Fruit fly (Drosophila melanogaster) whole organism, wandering third instar larva: Measurements from ENCODE around the gene BuGZ.
A peak's percentile ranks its signal among the peaks of the same experiment; 100 is the strongest.

Experiments used
- Abd-B ChIP-seq: fragments of >200 bp; optimal IDR thresholded peaks from 2 replicates; lab custom pipeline; 2017; ENCODE audit warnings: missing biosample characterization, missing genetic modification characterization
- CG32264 ChIP-seq: fragments of 200-800 bp; sonication (Bioruptor generic); optimal IDR thresholded peaks from 2 replicates; lab custom pipeline; 2016; ENCODE audit warnings: missing biosample characterization, missing genetic modification characterization
- CG9705 ChIP-seq: fragments of 200-800 bp; sonication (Bioruptor generic); optimal IDR thresholded peaks from 2 replicates; lab custom pipeline; 2018; ENCODE audit warnings: missing biosample characterization, mild to moderate bottlenecking, missing genetic modification characterization
- CrebA ChIP-seq: fragments of 200-800 bp; sonication (Bioruptor generic); optimal IDR thresholded peaks from 2 replicates; lab custom pipeline; 2016; ENCODE audit warnings: missing biosample characterization, mild to moderate bottlenecking, missing genetic modification characterization, borderline replicate concordance
- Dif ChIP-seq: fragments of 200-275, 200-300 bp; sonication (Bioruptor generic); optimal IDR thresholded peaks from 2 replicates; lab custom pipeline; 2018; ENCODE audit warnings: missing biosample characterization, missing genetic modification characterization; ENCODE audit not compliant: partially characterized antibody
- Hnf4 ChIP-seq: fragments of 200-800 bp; sonication (Bioruptor generic); optimal IDR thresholded peaks from 2 replicates; lab custom pipeline; 2016; ENCODE audit warnings: missing biosample characterization, mild to moderate bottlenecking, missing genetic modification characterization
- Hr83 ChIP-seq: fragments of 200-300 bp; sonication (Bioruptor generic); optimal IDR thresholded peaks from 2 replicates; lab custom pipeline; 2016; ENCODE audit warnings: missing biosample characterization, mild to moderate bottlenecking, missing genetic modification characterization, moderate library complexity; ENCODE audit not compliant: poor library complexity, severe bottlenecking
- Mio ChIP-seq: sonication (Bioruptor generic); optimal IDR thresholded peaks from 2 replicates; lab custom pipeline; 2016; ENCODE audit warnings: missing biosample characterization, missing genetic modification characterization
- Myc ChIP-seq: fragments of >200 bp; optimal IDR thresholded peaks from 2 replicates; lab custom pipeline; 2017
- OdsH ChIP-seq: fragments of 200-800 bp; sonication (Bioruptor generic); optimal IDR thresholded peaks from 2 replicates; lab custom pipeline; 2016; ENCODE audit warnings: missing biosample characterization, mild to moderate bottlenecking, missing genetic modification characterization
- Rel ChIP-seq, 2 experiments: fragments of 200-800 bp; sonication (Bioruptor generic) in 1 of 2; optimal IDR thresholded peaks; 2 replicates in 1 of 2; 3 replicates in 1 of 2; lab custom pipeline; 2016 to 2019; ENCODE audit warnings: mild to moderate bottlenecking in 2 of 2, missing biosample characterization in 2 of 2, missing genetic modification characterization in 2 of 2, moderate library complexity in 1 of 2
- Sp1 ChIP-seq: fragments of 200-800 bp; sonication (Bioruptor generic); optimal IDR thresholded peaks from 3 replicates; lab custom pipeline; 2019; ENCODE audit warnings: missing biosample characterization, mild to moderate bottlenecking, missing genetic modification characterization, moderate library complexity
- Vsx2 ChIP-seq: fragments of 200-300, 225-300 bp; sonication (Bioruptor generic); optimal IDR thresholded peaks from 2 replicates; lab custom pipeline; 2018; ENCODE audit warnings: missing biosample characterization, missing genetic modification characterization; ENCODE audit not compliant: partially characterized antibody
- br ChIP-seq: fragments of 200-800 bp; sonication (Bioruptor generic); optimal IDR thresholded peaks from 2 replicates; lab custom pipeline; 2016; ENCODE audit warnings: missing biosample characterization, missing genetic modification characterization
- brk ChIP-seq: fragments of 200-800 bp; sonication (Bioruptor generic); optimal IDR thresholded peaks from 2 replicates; lab custom pipeline; 2016; ENCODE audit warnings: missing biosample characterization, mild to moderate bottlenecking, missing genetic modification characterization
- dl ChIP-seq, 2 experiments: fragments of 175-275, 200-275 bp in 1 of 2; fragments of 200-275 bp in 1 of 2; sonication (Bioruptor generic); optimal IDR thresholded peaks; lab custom pipeline; 2018; ENCODE audit warnings: mild to moderate bottlenecking in 2 of 2, missing biosample characterization in 2 of 2, missing genetic modification characterization in 2 of 2, moderate library complexity in 2 of 2; ENCODE audit not compliant: partially characterized antibody in 2 of 2, insufficient read depth in 1 of 2
- dsf ChIP-seq: sonication (Bioruptor generic); optimal IDR thresholded peaks from 2 replicates; lab custom pipeline; 2016; ENCODE audit warnings: missing biosample characterization, missing genetic modification characterization, borderline replicate concordance
- foxo ChIP-seq, 2 experiments: fragments of 200-800 bp; sonication (Bioruptor generic); optimal IDR thresholded peaks; 2 replicates in 1 of 2; 3 replicates in 1 of 2; lab custom pipeline; 2016 to 2017; ENCODE audit warnings: missing biosample characterization in 2 of 2, missing genetic modification characterization in 2 of 2
- fru ChIP-seq: fragments of 200-800 bp; sonication (Bioruptor generic); optimal IDR thresholded peaks from 3 replicates; lab custom pipeline; 2016; ENCODE audit warnings: missing biosample characterization, mild to moderate bottlenecking, missing genetic modification characterization
- h ChIP-seq: fragments of 200-800 bp; sonication (Bioruptor generic); optimal IDR thresholded peaks from 3 replicates; lab custom pipeline; 2016; ENCODE audit warnings: missing biosample characterization, mild to moderate bottlenecking, missing genetic modification characterization
- jim ChIP-seq: fragments of 175-275, 200-325 bp; sonication (Bioruptor generic); optimal IDR thresholded peaks from 2 replicates; lab custom pipeline; 2016; ENCODE audit warnings: missing biosample characterization, mild to moderate bottlenecking, missing genetic modification characterization
- lola ChIP-seq: fragments of >200 bp; optimal IDR thresholded peaks from 2 replicates; lab custom pipeline; 2017; ENCODE audit warnings: missing biosample characterization, missing genetic modification characterization
- pan ChIP-seq: fragments of >200 bp; optimal IDR thresholded peaks from 2 replicates; lab custom pipeline; 2017
- psq ChIP-seq: fragments of 200-800 bp; sonication (Bioruptor generic); optimal IDR thresholded peaks from 3 replicates; lab custom pipeline; 2017; ENCODE audit warnings: missing biosample characterization, mild to moderate bottlenecking, missing genetic modification characterization, moderate library complexity
- rgr ChIP-seq: fragments of 200-800 bp; sonication (Bioruptor generic); optimal IDR thresholded peaks from 3 replicates; lab custom pipeline; 2016; ENCODE audit warnings: missing biosample characterization, mild to moderate bottlenecking, missing genetic modification characterization
- sage ChIP-seq: fragments of 200-800 bp; sonication (Bioruptor generic); optimal IDR thresholded peaks from 2 replicates; lab custom pipeline; 2016; ENCODE audit warnings: missing biosample characterization, mild to moderate bottlenecking, missing genetic modification characterization
- sv ChIP-seq: fragments of 200-800 bp; sonication (Bioruptor generic); optimal IDR thresholded peaks from 3 replicates; lab custom pipeline; 2016; ENCODE audit warnings: missing biosample characterization, missing genetic modification characterization
- usp ChIP-seq: fragments of >200 bp; optimal IDR thresholded peaks from 2 replicates; lab custom pipeline; 2017; ENCODE audit warnings: missing biosample characterization, missing genetic modification characterization
- woc ChIP-seq: sonication (Bioruptor generic); optimal IDR thresholded peaks from 2 replicates; lab custom pipeline; 2016; ENCODE audit warnings: missing biosample characterization, mild to moderate bottlenecking, missing genetic modification characterization

The BuGZ gene

DNA sequence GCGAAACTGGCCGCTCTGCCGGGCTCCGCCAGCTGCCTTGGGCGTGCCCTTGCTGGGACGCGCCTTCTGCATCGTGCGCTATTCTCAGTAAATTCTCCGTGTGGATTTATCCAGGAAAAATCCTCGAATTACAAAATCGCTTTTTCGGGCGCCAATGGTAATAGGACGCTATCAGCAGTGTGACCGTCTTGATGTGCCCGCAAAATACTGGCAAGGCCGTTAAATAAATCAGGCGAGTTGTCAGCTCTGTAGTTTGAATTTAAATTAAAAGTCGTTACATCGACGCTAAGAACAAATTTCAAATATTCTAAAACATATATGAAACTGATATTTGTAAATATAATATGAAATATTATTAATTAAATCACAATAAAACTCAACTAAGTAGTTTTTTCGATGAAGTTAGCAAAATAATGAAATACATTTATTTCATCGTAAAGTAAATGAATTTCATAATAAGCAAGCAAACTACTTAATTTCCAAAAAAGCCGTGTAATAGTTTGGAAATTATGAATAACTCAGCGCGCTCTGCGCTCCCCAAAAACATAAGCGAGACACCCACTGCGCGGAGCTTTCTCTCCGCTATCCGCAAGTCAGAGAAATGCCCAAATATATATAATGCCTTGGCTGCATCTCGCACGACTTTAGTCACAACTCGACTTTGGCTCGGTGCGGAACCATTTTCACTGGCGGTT, 4.9 kb upstream of the BuGZ start, which contains the start of the genes glu and ChLD3:
Gene glu (minus strand): TSS at position 183 of the 695 bp plus-strand sequence.
Gene ChLD3 (plus strand): TSS at position 645 of the 695 bp plus-strand sequence.
- TF ChIP-seq CG32264 = no peak
- no peak for TF ChIP-seq pan (lab: Kevin White, UChicago)
- no peak for TF ChIP-seq Mio (GFP tag; lab: Kevin White, UChicago)
- no peak for TF ChIP-seq CrebA (GFP tag; lab: Kevin White, UChicago)
- TF ChIP-seq woc (GFP tag; lab: Kevin White, UChicago) = no peak
- no peak for TF ChIP-seq dl (GFP tag; optimal IDR thresholded peaks at IDR 0.05; lab: Kevin White, UChicago; ENCODE audit: insufficient read depth in 1 of 2, partially characterized antibody in 2 of 2)
- TF ChIP-seq Vsx2 (GFP tag; lab: Kevin White, UChicago) = no peak
- no peak for TF ChIP-seq rgr (GFP tag; lab: Kevin White, UChicago)
- TF ChIP-seq Sp1 (GFP tag; lab: Kevin White, UChicago) = no peak
- TF ChIP-seq Myc = no peak
- no peak for TF ChIP-seq Hr83 (GFP tag; lab: Kevin White, UChicago)
- no peak for TF ChIP-seq Hnf4
- no peak for TF ChIP-seq h (GFP tag; lab: Kevin White, UChicago)
- TF ChIP-seq sv = no peak
- TF ChIP-seq, all 38 proteins: peak for 0

DNA sequence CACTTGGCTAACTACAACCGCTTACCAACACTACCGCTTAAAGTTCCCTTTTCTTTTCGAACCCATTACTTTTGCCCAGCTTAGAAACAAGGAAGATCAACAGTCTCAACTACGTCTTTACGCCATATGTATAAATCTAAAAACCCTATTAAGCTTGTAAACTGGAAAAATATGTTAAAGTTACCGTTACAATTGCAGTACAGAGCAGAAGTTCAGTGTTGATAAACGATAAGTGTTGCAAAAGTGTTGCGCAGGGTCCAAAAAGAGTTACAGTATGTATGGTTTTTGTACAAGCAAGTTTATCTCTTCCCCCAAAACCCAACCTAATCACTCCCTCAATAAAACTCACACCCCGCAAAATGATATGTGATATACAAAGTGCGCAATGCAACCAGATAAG, 3.9 kb downstream of the BuGZ start:
- no peak for TF ChIP-seq h (GFP tag; lab: Kevin White, UChicago)
- no peak for TF ChIP-seq pan (lab: Kevin White, UChicago)
- TF ChIP-seq br (GFP tag; lab: Kevin White, UChicago) = no peak
- TF ChIP-seq lola (GFP tag; lab: Kevin White, UChicago) = no peak
- no peak for TF ChIP-seq Dif (GFP tag; lab: Kevin White, UChicago)

DNA sequence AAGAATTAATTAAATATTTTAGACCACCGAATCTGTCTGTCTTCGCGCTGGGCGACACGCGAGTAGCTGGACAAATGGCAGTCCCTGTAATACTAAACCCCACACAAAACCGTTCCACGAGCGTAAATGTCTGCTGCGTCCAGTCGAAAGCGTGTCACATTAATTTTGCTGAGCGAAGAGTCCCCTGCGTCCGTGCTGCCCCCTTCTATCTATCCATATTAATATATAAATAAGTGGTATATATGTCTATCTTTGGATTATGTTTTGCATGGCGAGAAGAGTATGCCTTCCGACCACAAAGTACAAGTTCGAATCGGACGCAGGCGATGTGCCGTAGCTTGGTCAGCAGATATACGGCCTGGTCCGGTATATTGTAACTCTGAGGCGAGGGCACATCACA, 9.1 kb downstream of the BuGZ start:
- TF ChIP-seq Abd-B (GFP tag; lab: Kevin White, UChicago) (no peak), Hr83 (GFP tag; lab: Kevin White, UChicago) (no peak), Rel (GFP tag; optimal IDR thresholded peaks at IDR 0.05; lab: Kevin White, UChicago) (no peak), Rel (tag; optimal IDR thresholded peaks at IDR 0.05; lab: Kevin White, UChicago) (no peak), Dif (GFP tag; lab: Kevin White, UChicago) (no peak), Myc (no peak), psq (GFP tag; lab: Kevin White, UChicago) (no peak)

DNA sequence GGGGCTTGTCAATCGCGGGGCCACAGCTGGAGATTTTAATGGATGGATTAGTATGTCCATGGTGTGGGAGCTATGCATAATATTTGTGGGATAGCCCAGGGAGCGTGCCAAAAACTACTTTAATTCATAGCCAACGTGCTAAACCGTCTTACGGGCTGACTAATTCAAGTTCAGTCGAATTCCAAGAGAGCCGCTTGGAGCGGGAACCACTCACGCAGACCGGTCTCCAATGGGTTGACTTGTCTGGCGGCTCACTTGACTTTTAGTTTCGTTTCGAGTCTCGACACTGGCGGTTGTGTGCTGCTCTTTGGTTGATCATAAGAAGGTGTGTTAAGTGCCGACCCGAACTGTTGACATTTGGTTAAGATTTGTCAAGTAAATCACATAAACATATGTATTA, 10.9 kb downstream of the BuGZ start, which contains the start of gene yellow-b:
Gene yellow-b (plus strand): TSS at position 263 of the 400 bp plus-strand sequence.
- TF ChIP-seq Hr83 (GFP tag; lab: Kevin White, UChicago) (no peak), Dif (GFP tag; lab: Kevin White, UChicago) (peak; percentile 52)

DNA sequence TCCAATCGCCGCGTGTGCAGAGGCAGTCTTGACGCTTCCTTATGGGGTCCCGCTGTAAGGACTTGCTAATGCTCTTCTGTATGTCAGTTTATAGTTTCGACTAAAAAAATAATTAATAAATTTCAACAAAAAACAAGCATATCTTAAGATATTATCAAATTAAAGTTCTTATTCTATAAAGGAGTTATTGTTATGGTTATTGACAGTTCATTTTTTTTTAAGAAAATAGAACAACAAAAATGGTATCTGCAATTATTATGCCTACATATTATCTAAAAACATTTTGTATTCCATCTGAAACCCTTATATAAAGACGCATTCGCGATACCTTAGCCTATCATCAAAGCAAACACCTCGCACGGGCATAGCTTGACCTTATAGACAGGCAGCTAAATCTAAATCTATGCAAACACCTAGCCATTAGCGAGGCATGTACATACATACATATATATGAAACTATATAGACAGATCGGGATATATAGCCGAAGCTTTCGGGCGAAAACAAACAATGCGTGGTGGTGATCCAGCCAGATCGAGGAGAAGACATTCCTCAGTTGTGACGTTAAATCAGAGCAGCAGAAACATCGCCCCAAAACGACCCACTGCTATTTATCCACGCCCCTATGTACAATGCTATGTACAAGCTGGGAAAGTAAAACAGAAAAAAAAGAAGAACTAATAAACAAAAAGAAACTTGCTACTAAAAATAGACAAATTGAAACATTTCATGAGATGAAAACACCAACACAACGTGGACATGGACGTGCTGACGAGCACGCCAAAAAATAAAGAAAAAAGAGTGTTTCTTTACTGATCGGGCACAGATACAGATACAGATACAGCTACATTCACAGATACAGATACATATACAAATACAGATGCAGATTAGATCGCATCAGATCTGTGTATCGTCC, 17.6 kb downstream of the BuGZ start, which contains the start of gene ppk17:
Gene ppk17 (minus strand): TSS at position 51 of the 914 bp plus-strand sequence.
- no peak for TF ChIP-seq brk (GFP tag; lab: Kevin White, UChicago)

DNA sequence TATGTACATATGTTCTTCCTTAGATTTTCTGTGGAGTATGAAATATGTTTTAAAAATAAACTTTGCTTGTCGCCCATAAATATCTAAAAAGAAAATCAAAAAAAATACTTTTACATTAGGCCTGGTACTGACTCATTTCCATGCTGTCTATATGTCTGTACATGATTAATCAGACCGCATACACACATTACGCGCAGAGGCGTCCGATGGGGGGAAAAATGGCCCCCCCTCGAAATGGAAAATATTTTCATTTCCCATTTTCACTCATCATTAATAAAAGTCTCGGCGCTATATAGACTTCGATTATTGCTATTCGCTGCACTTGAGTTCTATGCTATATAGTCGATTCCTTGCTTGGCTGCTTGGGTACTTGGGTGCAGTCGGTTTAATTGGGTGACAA, 18.7 kb downstream of the BuGZ start:
- TF ChIP-seq CG9705 (GFP tag; lab: Kevin White, UChicago) (no peak), Abd-B (GFP tag; lab: Kevin White, UChicago) (no peak), CG32264 (no peak), br (GFP tag; lab: Kevin White, UChicago) (no peak), dsf (GFP tag; lab: Kevin White, UChicago) (no peak), fru (no peak), usp (GFP tag; lab: Kevin White, UChicago) (no peak), Mio (GFP tag; lab: Kevin White, UChicago) (no peak), Rel (GFP tag; optimal IDR thresholded peaks at IDR 0.05; lab: Kevin White, UChicago) (no peak), Rel (tag; optimal IDR thresholded peaks at IDR 0.05; lab: Kevin White, UChicago) (no peak), jim (GFP tag; lab: Kevin White, UChicago) (no peak), OdsH (GFP tag; lab: Kevin White, UChicago) (no peak), Hnf4 (no peak), foxo (GFP tag; optimal IDR thresholded peaks at IDR 0.05; lab: Kevin White, UChicago) (no peak), sage (GFP tag; lab: Kevin White, UChicago) (no peak)
